Worm (Caenorhabditis elegans): ENCODE data around the gene cnnm-5.

DNA sequence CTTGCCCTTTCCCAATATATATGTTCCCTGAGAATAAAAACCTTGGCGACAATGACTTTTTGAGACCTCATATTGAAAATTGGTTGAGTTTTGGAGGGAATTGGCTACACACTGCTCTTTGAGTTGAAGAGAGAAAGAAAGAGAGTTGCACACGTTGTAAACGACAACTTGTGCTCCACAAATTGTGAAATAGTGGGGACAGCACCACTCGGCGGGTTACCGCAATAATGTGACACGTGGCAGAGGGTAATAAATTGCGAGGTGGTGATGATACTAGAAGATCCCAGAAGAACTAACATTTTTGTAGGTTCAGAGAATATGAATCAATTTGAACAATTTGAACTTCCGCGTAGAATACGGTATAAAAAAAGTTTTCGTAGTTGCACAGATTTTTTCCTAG, 47.2 kb downstream of the cnnm-5 start:
- no peak for TF ChIP-seq nhr-76 (tag; optimal IDR thresholded peaks at IDR 0.05)
- TF ChIP-seq egl-27 (tag; optimal IDR thresholded peaks at IDR 0.05): no peak
- TF ChIP-seq unc-62 (GFP tag; optimal IDR thresholded peaks at IDR 0.05): no peak
- TF ChIP-seq sup-37 (GFP tag; optimal IDR thresholded peaks at IDR 0.05): no peak
- TF ChIP-seq aha-1 (tag; optimal IDR thresholded peaks at IDR 0.05): no peak
- no peak for TF ChIP-seq tbx-2 (tag; optimal IDR thresholded peaks at IDR 0.05)
- no peak for TF ChIP-seq elt-3 (tag; optimal IDR thresholded peaks at IDR 0.05)

Data from whole organism, L1 larva.